Fruit fly (Drosophila melanogaster) whole organism, embryonic: Measurements from ENCODE around the gene simj.
A peak's percentile ranks its signal among the peaks of the same experiment; 100 is the strongest.

Source experiments
- B-H1 ChIP-seq: fragments of 200-800 bp; sonication (Bioruptor generic); IDR thresholded peaks from 3 replicates; pipeline ENCODE4 v1.3.6; 2022; ENCODE audit warnings: missing biosample characterization, missing genetic modification characterization
- CG1024 ChIP-seq: fragments of 200-800 bp; sonication (Bioruptor generic); IDR thresholded peaks from 2 replicates; pipeline ENCODE4 v1.3.6; 2022; ENCODE audit warnings: missing biosample characterization, missing genetic modification characterization
- CG10366 ChIP-seq: fragments of 200-800 bp; sonication (Bioruptor generic); IDR thresholded peaks from 2 replicates; pipeline ENCODE4 v1.3.6; 2022; ENCODE audit warnings: missing biosample characterization, missing genetic modification characterization
- CG12744 ChIP-seq: fragments of 200-800 bp; sonication (Bioruptor generic); optimal IDR thresholded peaks from 2 replicates; lab custom pipeline; 2016; ENCODE audit warnings: missing biosample characterization, missing genetic modification characterization
- CG13894 ChIP-seq: fragments of 200-800 bp; sonication (Bioruptor generic); optimal IDR thresholded peaks from 3 replicates; lab custom pipeline; 2018; ENCODE audit warnings: missing biosample characterization, mild to moderate bottlenecking, missing genetic modification characterization, moderate library complexity
- CG14050 ChIP-seq: fragments of 200-800 bp; sonication (Bioruptor generic); IDR thresholded peaks from 3 replicates; pipeline ENCODE4 v1.3.6; 2022; ENCODE audit warnings: missing biosample characterization, missing genetic modification characterization
- CG14860 ChIP-seq: fragments of 200-800 bp; sonication (Bioruptor generic); IDR thresholded peaks from 3 replicates; pipeline ENCODE4 v1.3.6; 2022; ENCODE audit warnings: missing biosample characterization, missing genetic modification characterization; ENCODE audit not compliant: partially characterized antibody
- CG15073 ChIP-seq: fragments of 200-800 bp; sonication (Bioruptor generic); optimal IDR thresholded peaks from 2 replicates; lab custom pipeline; 2016; ENCODE audit warnings: missing biosample characterization, missing genetic modification characterization
- CG16779 ChIP-seq: fragments of 200-800 bp; sonication (Bioruptor generic); IDR thresholded peaks from 2 replicates; pipeline ENCODE4 v1.3.6; 2022; ENCODE audit warnings: missing biosample characterization, missing genetic modification characterization
- CG17361 ChIP-seq: fragments of 200-800 bp; sonication (Bioruptor generic); IDR thresholded peaks from 3 replicates; pipeline ENCODE4 v1.3.6; 2022; ENCODE audit warnings: missing biosample characterization, missing genetic modification characterization
- CG17385 ChIP-seq: fragments of 200-800 bp; sonication (Bioruptor generic); optimal IDR thresholded peaks from 3 replicates; lab custom pipeline; 2018; ENCODE audit warnings: missing biosample characterization, mild to moderate bottlenecking, missing genetic modification characterization
- CG17912 ChIP-seq: fragments of 200-800 bp; sonication (Bioruptor generic); optimal IDR thresholded peaks from 2 replicates; lab custom pipeline; 2018; ENCODE audit warnings: missing biosample characterization, mild to moderate bottlenecking, missing genetic modification characterization
- CG1792 ChIP-seq: fragments of 200-800 bp; sonication (Bioruptor generic); optimal IDR thresholded peaks from 2 replicates; lab custom pipeline; 2016; ENCODE audit warnings: missing biosample characterization, missing genetic modification characterization
- CG18011 ChIP-seq: fragments of 200-800 bp; sonication (Bioruptor generic); optimal IDR thresholded peaks from 2 replicates; lab custom pipeline; 2017; ENCODE audit warnings: missing biosample characterization, missing genetic modification characterization, mild to moderate bottlenecking, moderate library complexity, missing genotype
- CG2120 ChIP-seq: fragments of 200-800 bp; sonication (Bioruptor generic); optimal IDR thresholded peaks from 3 replicates; lab custom pipeline; 2016; ENCODE audit warnings: missing biosample characterization, missing genetic modification characterization
- CG31224 ChIP-seq: fragments of 200-800 bp; sonication (Bioruptor generic); IDR thresholded peaks from 2 replicates; pipeline ENCODE4 v1.3.6; 2022; ENCODE audit warnings: missing biosample characterization, missing genetic modification characterization
- CG3726 ChIP-seq: fragments of 200-800 bp; sonication (Bioruptor generic); IDR thresholded peaks from 3 replicates; pipeline ENCODE4, ENCODE4 v1.3.6; 2022; ENCODE audit warnings: missing biosample characterization, missing genetic modification characterization
- CG3847 ChIP-seq: fragments of 200-800 bp; sonication (Bioruptor generic); IDR thresholded peaks from 2 replicates; pipeline ENCODE4 v1.3.6; 2022; ENCODE audit warnings: missing biosample characterization, missing genetic modification characterization
- CG4282 ChIP-seq: fragments of 200-800 bp; sonication (Bioruptor generic); optimal IDR thresholded peaks from 2 replicates; lab custom pipeline; 2016; ENCODE audit warnings: missing biosample characterization, missing genetic modification characterization
- CG43689 ChIP-seq: fragments of 200-800 bp; sonication (Bioruptor generic); IDR thresholded peaks from 2 replicates; pipeline ENCODE4 v1.3.6; 2022; ENCODE audit warnings: missing biosample characterization, missing genetic modification characterization
- CG4617 ChIP-seq: fragments of 200-800 bp; sonication (Bioruptor generic); optimal IDR thresholded peaks from 3 replicates; lab custom pipeline; 2016; ENCODE audit warnings: missing biosample characterization, missing genetic modification characterization, borderline replicate concordance
- CG4854 ChIP-seq: fragments of 200-800 bp; sonication (Bioruptor generic); optimal IDR thresholded peaks from 2 replicates; lab custom pipeline; 2016; ENCODE audit warnings: missing biosample characterization, missing genetic modification characterization, inconsistent platforms
- CG6272 ChIP-seq: fragments of 200-800 bp; sonication (Bioruptor generic); IDR thresholded peaks from 2 replicates; pipeline ENCODE4 v1.3.6; 2022; ENCODE audit warnings: missing biosample characterization, missing genetic modification characterization
- CG7372 ChIP-seq: fragments of 200-800 bp; sonication (Bioruptor generic); IDR thresholded peaks from 2 replicates; pipeline ENCODE4 v1.3.6; 2022; ENCODE audit warnings: missing biosample characterization, missing genetic modification characterization
- CG7556 ChIP-seq: fragments of 200-800 bp; sonication (Bioruptor generic); optimal IDR thresholded peaks from 2 replicates; lab custom pipeline; 2017; ENCODE audit warnings: missing biosample characterization, mild to moderate bottlenecking, missing genetic modification characterization
- CG8089 ChIP-seq: fragments of 200-800 bp; sonication (Bioruptor generic); optimal IDR thresholded peaks from 3 replicates; lab custom pipeline; 2016; ENCODE audit warnings: missing biosample characterization, missing genetic modification characterization
- CG9727 ChIP-seq: fragments of 200-800 bp; sonication (Bioruptor generic); optimal IDR thresholded peaks from 3 replicates; lab custom pipeline; 2017; ENCODE audit warnings: missing biosample characterization, mild to moderate bottlenecking, missing genetic modification characterization
- Dfd ChIP-seq, 2 experiments: fragments of >200 bp; optimal IDR thresholded peaks; 2 replicates each; lab custom pipeline; 2017; ENCODE audit warnings: missing biosample characterization in 2 of 2, missing genetic modification characterization in 2 of 2
- E2f2 ChIP-seq: fragments of 200-800 bp; sonication (Bioruptor generic); IDR thresholded peaks from 2 replicates; pipeline ENCODE4 v1.3.6; 2022; ENCODE audit warnings: missing biosample characterization, missing genetic modification characterization
- ERR ChIP-seq: fragments of 200-800 bp; sonication (Bioruptor generic); optimal IDR thresholded peaks from 2 replicates; lab custom pipeline; 2016; ENCODE audit warnings: missing biosample characterization, missing genetic modification characterization
- Meics ChIP-seq: fragments of 200-800 bp; sonication (Bioruptor generic); optimal IDR thresholded peaks from 2 replicates; lab custom pipeline; 2017; ENCODE audit warnings: missing biosample characterization, mild to moderate bottlenecking, missing genetic modification characterization
- NFAT ChIP-seq: fragments of 200-800 bp; sonication (Bioruptor generic); IDR thresholded peaks from 2 replicates; pipeline ENCODE4 v1.3.6; 2022; ENCODE audit warnings: missing biosample characterization, missing genetic modification characterization
- Optix ChIP-seq: fragments of 200-800 bp; sonication (Bioruptor generic); IDR thresholded peaks from 3 replicates; pipeline ENCODE4 v1.3.6; 2022; ENCODE audit warnings: missing biosample characterization, missing genetic modification characterization
- PHDP ChIP-seq: fragments of 200-800 bp; sonication (Bioruptor generic); optimal IDR thresholded peaks from 3 replicates; lab custom pipeline; 2018; ENCODE audit warnings: missing biosample characterization, mild to moderate bottlenecking, missing genetic modification characterization, moderate library complexity
- Ravus ChIP-seq: fragments of 200-800 bp; sonication (Bioruptor generic); IDR thresholded peaks from 2 replicates; pipeline ENCODE4 v1.3.6; 2022; ENCODE audit warnings: missing biosample characterization, missing genetic modification characterization
- Sox100B ChIP-seq: fragments of 200-800 bp; sonication (Bioruptor generic); optimal IDR thresholded peaks from 3 replicates; lab custom pipeline; 2018; ENCODE audit warnings: missing biosample characterization, mild to moderate bottlenecking, missing genetic modification characterization
- Usf ChIP-seq: fragments of 200-800 bp; sonication (Bioruptor generic); optimal IDR thresholded peaks from 2 replicates; lab custom pipeline; 2017; ENCODE audit warnings: missing genotype, missing biosample characterization, missing genetic modification characterization
- ab ChIP-seq: fragments of 200-800 bp; sonication (Bioruptor generic); optimal IDR thresholded peaks from 2 replicates; lab custom pipeline; 2016; ENCODE audit warnings: missing biosample characterization, missing genetic modification characterization
- abd-A ChIP-seq: fragments of 200-800 bp; sonication (Bioruptor generic); optimal IDR thresholded peaks from 3 replicates; lab custom pipeline; 2019; ENCODE audit warnings: missing biosample characterization, mild to moderate bottlenecking, missing genetic modification characterization, moderate library complexity
- ac ChIP-seq: fragments of 200-800 bp; sonication (Bioruptor generic); optimal IDR thresholded peaks from 3 replicates; lab custom pipeline; 2017; ENCODE audit warnings: missing biosample characterization, mild to moderate bottlenecking, missing genetic modification characterization
- cas ChIP-seq: fragments of 200-800 bp; sonication (Bioruptor generic); IDR thresholded peaks from 2 replicates; pipeline ENCODE4 v1.3.6; 2022; ENCODE audit warnings: missing biosample characterization, missing genetic modification characterization
- dati ChIP-seq: fragments of 200-800 bp; sonication (Bioruptor generic); IDR thresholded peaks from 2 replicates; pipeline ENCODE4 v1.3.6; 2022; ENCODE audit warnings: missing biosample characterization, missing genetic modification characterization
- ems ChIP-seq: fragments of 200-800 bp; sonication (Bioruptor generic); optimal IDR thresholded peaks from 3 replicates; lab custom pipeline; 2016; ENCODE audit warnings: missing biosample characterization, missing genetic modification characterization
- fru ChIP-seq: fragments of >200 bp; optimal IDR thresholded peaks from 2 replicates; lab custom pipeline; 2017
- jumu ChIP-seq: fragments of 200-800 bp; sonication (Bioruptor generic); optimal IDR thresholded peaks from 3 replicates; lab custom pipeline; 2016; ENCODE audit warnings: missing biosample characterization, missing genetic modification characterization
- ken ChIP-seq: fragments of 200-800 bp; sonication (Bioruptor generic); IDR thresholded peaks from 3 replicates; pipeline ENCODE4 v1.3.6; 2022; ENCODE audit warnings: missing biosample characterization, missing genetic modification characterization
- nau ChIP-seq: fragments of 200-800 bp; sonication (Bioruptor generic); optimal IDR thresholded peaks from 3 replicates; lab custom pipeline; 2017; ENCODE audit warnings: missing biosample characterization, mild to moderate bottlenecking, missing genetic modification characterization, missing genetic modification reagents
- odd ChIP-seq: fragments of 200-800 bp; sonication (Bioruptor generic); optimal IDR thresholded peaks from 2 replicates; lab custom pipeline; 2017; ENCODE audit warnings: missing biosample characterization, mild to moderate bottlenecking, missing genetic modification characterization
- onecut ChIP-seq: fragments of 200-800 bp; sonication (Bioruptor generic); IDR thresholded peaks from 2 replicates; pipeline ENCODE4 v1.3.6; 2022; ENCODE audit warnings: missing biosample characterization, missing genetic modification characterization
- peb ChIP-seq: fragments of 200-800 bp; sonication (Bioruptor generic); IDR thresholded peaks from 2 replicates; pipeline ENCODE4 v1.3.6; 2022; ENCODE audit warnings: missing biosample characterization, missing genetic modification characterization
- pnt ChIP-seq: fragments of 200-800 bp; sonication (Bioruptor generic); optimal IDR thresholded peaks from 3 replicates; lab custom pipeline; 2016; ENCODE audit warnings: missing biosample characterization, missing genetic modification characterization
- sens-2 ChIP-seq: fragments of 200-800 bp; sonication (Bioruptor generic); IDR thresholded peaks from 2 replicates; pipeline ENCODE4 v1.3.6; 2022; ENCODE audit warnings: missing biosample characterization, missing genetic modification characterization
- unpg ChIP-seq: fragments of 200-800 bp; sonication (Bioruptor generic); optimal IDR thresholded peaks from 3 replicates; lab custom pipeline; 2018; ENCODE audit warnings: missing biosample characterization, mild to moderate bottlenecking, missing genetic modification characterization, moderate library complexity

simj gene

dm6 chr3L:10737123-10737709 is 72.7 kb downstream of the simj start (continued):
- TF ChIP-seq CG3726 (GFP tag; lab: Robert Waterston, UW) (no peak), B-H1 (no peak), CG7556 (GFP tag; lab: Kevin White, UChicago) (no peak), CG12744 (GFP tag; lab: Kevin White, UChicago) (no peak), CG43689 (no peak), CG10366 (GFP tag; lab: Robert Waterston, UW) (no peak), ems (GFP tag; lab: Kevin White, UChicago) (no peak), sens-2 (peak; percentile 84), CG9727 (no peak), abd-A (tag; lab: Kevin White, UChicago) (peak; percentile 100), CG13894 (peak; percentile 88), CG31224 (GFP tag; lab: Robert Waterston, UW) (no peak), fru (lab: Kevin White, UChicago) (no peak), CG3847 (GFP tag; lab: Robert Waterston, UW) (no peak), onecut (GFP tag; lab: Robert Waterston, UW) (no peak; the same call in 1 of the 2 replicates), CG8089 (GFP tag; lab: Kevin White, UChicago) (no peak), CG4617 (no peak), Optix (GFP tag; lab: Robert Waterston, UW) (no peak), CG6272 (GFP tag; lab: Robert Waterston, UW) (no peak), CG1792 (no peak), ERR (GFP tag; lab: Kevin White, UChicago) (peak; percentile 9), CG17385 (GFP tag; lab: Kevin White, UChicago) (no peak), NFAT (no peak), CG17361 (no peak), Ravus (GFP tag; lab: Robert Waterston, UW) (no peak), unpg (peak; percentile 54), CG18011 (GFP tag; lab: Kevin White, UChicago) (no peak), ac (no peak), Sox100B (GFP tag; lab: Kevin White, UChicago) (peak; percentile 20), ab (GFP tag; lab: Kevin White, UChicago) (peak; percentile 74), jumu (GFP tag; lab: Kevin White, UChicago) (no peak), ken (GFP tag; lab: Robert Waterston, UW) (0 out of 3 replicates have a peak, but pooled peaks have one; percentile 31), CG15073 (no peak), nau (GFP tag; lab: Kevin White, UChicago) (peak; percentile 54), Meics (peak; percentile 35), CG4854 (no peak), Usf (GFP tag; lab: Kevin White, UChicago) (no peak), Dfd (GFP tag; optimal IDR thresholded peaks at IDR 0.05; lab: Kevin White, UChicago) (no peak), pnt (GFP tag; lab: Kevin White, UChicago) (no peak), CG14050 (GFP tag; lab: Robert Waterston, UW) (no peak), PHDP (tag; lab: Kevin White, UChicago) (peak; percentile 42), CG1024 (GFP tag; lab: Robert Waterston, UW) (no peak), E2f2 (no peak), CG7372 (no peak), CG4282 (GFP tag; lab: Kevin White, UChicago) (no peak), CG14860 (GFP tag; lab: Robert Waterston, UW) (no peak), CG16779 (no peak), odd (GFP tag; lab: Kevin White, UChicago) (peak; percentile 25), dati (no peak), peb (GFP tag; lab: Robert Waterston, UW) (no peak), cas (GFP tag; lab: Robert Waterston, UW) (no peak), CG17912 (GFP tag; lab: Kevin White, UChicago) (peak; percentile 62), CG2120 (no peak)
